Worm (Caenorhabditis elegans): ENCODE measurements around the gene sru-15.

Gene sru-15

DNA sequence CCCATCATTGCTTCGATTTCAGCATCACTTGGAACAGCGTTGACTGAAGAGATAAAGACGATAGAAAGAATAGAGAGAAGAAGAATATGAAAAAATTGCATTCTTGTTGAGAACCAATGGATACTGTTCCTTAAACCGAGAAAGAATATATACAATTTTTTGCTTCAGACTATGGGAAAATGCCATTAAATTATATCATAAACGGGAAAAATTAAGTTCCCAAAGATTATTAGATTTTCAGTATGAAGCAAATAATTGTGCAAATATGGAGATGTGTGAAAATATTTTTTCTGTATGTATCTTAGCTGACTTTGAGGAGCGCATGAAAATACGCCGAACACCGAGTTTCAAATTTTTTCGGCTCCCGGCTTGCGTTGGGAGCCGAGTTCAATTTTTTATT, 11.5 kb downstream of the sru-15 start, which contains the start of gene T02D1.9:
T02D1.9 (minus strand) TSS at position 101 of the 400 bp plus-strand sequence.
- TF ChIP-seq nhr-12 (tag; optimal IDR thresholded peaks at IDR 0.05), result no peak
- no peak for TF ChIP-seq egl-13 (tag; optimal IDR thresholded peaks at IDR 0.05)
- TF ChIP-seq alr-1 (tag; optimal IDR thresholded peaks at IDR 0.05; ENCODE audit: borderline replicate concordance), result no peak
- no peak for TF ChIP-seq pqm-1 (tag; optimal IDR thresholded peaks at IDR 0.05)
- TF ChIP-seq grh-1 (GFP tag; IDR thresholded peaks at IDR 0.05), result no peak
- TF ChIP-seq C04F5.9 (tag; optimal IDR thresholded peaks at IDR 0.05), result no peak
- TF ChIP-seq lin-15B (tag; optimal IDR thresholded peaks at IDR 0.05), result no peak
- TF ChIP-seq ceh-82 (tag; optimal IDR thresholded peaks at IDR 0.05), result no peak
- no peak for TF ChIP-seq nhr-85 (tag)
- no peak for TF ChIP-seq ceh-88 (GFP tag; IDR thresholded peaks at IDR 0.05)
- no peak for TF ChIP-seq swsn-7 (tag; optimal IDR thresholded peaks at IDR 0.05)
- TF ChIP-seq C34B4.2 (tag; optimal IDR thresholded peaks at IDR 0.05), result no peak
- no peak for TF ChIP-seq tbx-2 (tag; optimal IDR thresholded peaks at IDR 0.05)
- no peak for TF ChIP-seq ces-1 (GFP tag; optimal IDR thresholded peaks at IDR 0.05)
- no peak for TF ChIP-seq hlh-17 (GFP tag; optimal IDR thresholded peaks at IDR 0.05; ENCODE audit: borderline replicate concordance)
- TF ChIP-seq mdl-1 (tag; optimal IDR thresholded peaks at IDR 0.05), result no peak

DNA sequence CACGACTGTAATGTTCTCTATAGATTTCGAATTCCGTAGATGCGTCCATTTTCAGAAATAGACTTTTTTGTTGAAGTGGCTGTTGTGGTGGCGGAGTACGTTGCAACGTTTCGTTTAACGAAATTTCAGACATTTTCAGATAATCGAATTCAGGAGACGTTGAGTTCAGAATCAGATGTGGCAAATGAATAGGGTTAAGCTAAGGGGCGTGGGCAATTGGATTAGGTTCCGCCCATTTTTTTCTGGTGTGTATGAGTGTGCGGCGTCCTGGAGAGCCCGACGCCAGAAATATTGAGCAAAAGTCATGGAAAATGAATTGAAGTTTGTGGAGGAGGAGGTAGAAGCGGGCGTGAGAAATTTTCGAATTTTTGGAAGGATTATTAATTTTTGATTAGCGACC, 17.3 kb downstream of the sru-15 start:
- TF ChIP-seq vab-15 (tag; optimal IDR thresholded peaks at IDR 0.05) (no peak), irx-1 (tag; optimal IDR thresholded peaks at IDR 0.05) (no peak), xbp-1 (tag; optimal IDR thresholded peaks at IDR 0.05) (no peak), jun-1 (tag; optimal IDR thresholded peaks at IDR 0.05) (no peak), lir-3 (tag; optimal IDR thresholded peaks at IDR 0.05; ENCODE audit: poor library complexity) (no peak), snpc-4 (tag; optimal IDR thresholded peaks at IDR 0.05) (no peak)

DNA sequence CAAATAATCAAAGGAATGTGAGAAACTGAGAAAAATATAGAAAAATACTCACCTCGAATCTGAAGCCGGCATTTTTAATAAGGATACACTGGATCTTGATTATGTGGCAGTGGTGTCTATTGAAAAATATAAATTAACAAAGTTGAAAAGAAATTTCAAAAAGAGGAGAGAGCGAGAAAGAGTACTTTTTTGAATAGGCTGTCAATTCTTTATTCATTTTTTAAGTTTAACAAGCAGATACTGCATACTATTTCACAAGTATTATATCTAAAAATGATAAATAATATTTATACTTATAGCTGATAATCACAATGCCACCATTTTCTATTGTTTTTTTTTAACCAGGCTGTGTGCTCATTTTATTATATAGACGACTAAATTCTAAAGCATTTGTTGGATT, 21.7 kb downstream of the sru-15 start, which contains the start of gene npr-26:
npr-26 (minus strand) TSS at position 101 of the 400 bp plus-strand sequence.
- TF ChIP-seq nhr-237 (tag; optimal IDR thresholded peaks at IDR 0.05) (no peak), mep-1 (tag; optimal IDR thresholded peaks at IDR 0.05) (no peak), efl-3 (GFP tag; optimal IDR thresholded peaks at IDR 0.05) (no peak), ceh-88 (GFP tag; IDR thresholded peaks at IDR 0.05) (no peak), mdl-1 (tag; optimal IDR thresholded peaks at IDR 0.05) (no peak), elt-3 (tag; optimal IDR thresholded peaks at IDR 0.05) (no peak), sup-37 (GFP tag; optimal IDR thresholded peaks at IDR 0.05) (no peak), hlh-17 (GFP tag; optimal IDR thresholded peaks at IDR 0.05; ENCODE audit: borderline replicate concordance) (no peak), pqm-1 (tag; optimal IDR thresholded peaks at IDR 0.05) (no peak), nhr-84 (tag; optimal IDR thresholded peaks at IDR 0.05) (no peak), lin-35 (GFP tag; optimal IDR thresholded peaks at IDR 0.05) (no peak)

DNA sequence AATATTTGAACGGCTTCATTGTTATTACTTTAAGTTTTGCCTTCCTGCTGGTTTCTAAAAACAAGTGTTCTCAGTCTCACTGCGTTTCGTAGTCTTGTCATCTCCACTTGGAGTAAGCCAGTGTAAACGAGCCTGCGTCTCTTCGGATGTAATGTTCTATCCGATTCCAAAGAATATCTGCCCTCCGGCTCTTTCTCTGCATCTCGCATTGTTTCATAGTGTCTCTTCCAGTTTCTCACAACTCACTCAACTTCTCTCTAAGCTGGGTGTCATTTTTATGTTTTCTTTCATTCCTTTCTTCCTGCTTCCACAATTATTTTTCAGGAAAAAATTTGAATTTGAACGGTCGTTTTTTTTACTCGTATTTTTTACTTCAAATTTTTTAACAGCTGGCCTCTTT, 31.0 kb downstream of the sru-15 start:
- TF ChIP-seq ceh-90 (tag; optimal IDR thresholded peaks at IDR 0.05) (no peak), nhr-71 (tag; optimal IDR thresholded peaks at IDR 0.05) (peak; percentile 37), snu-23 (GFP tag; optimal IDR thresholded peaks at IDR 0.05) (peak; percentile 27), lin-13 (GFP tag; optimal IDR thresholded peaks at IDR 0.05) (no peak), unc-30 (tag; optimal IDR thresholded peaks at IDR 0.05) (no peak), sox-4 (tag; optimal IDR thresholded peaks at IDR 0.05) (no peak), snpc-4 (tag; optimal IDR thresholded peaks at IDR 0.05) (no peak), unc-98 (GFP tag; IDR thresholded peaks at IDR 0.05) (no peak), pax-3 (tag; optimal IDR thresholded peaks at IDR 0.05) (no peak), lin-35 (GFP tag; optimal IDR thresholded peaks at IDR 0.05) (peak in 1 of 2 experiments; percentile 27), elt-2 (tag; optimal IDR thresholded peaks at IDR 0.05) (no peak), zip-4 (GFP tag; optimal IDR thresholded peaks at IDR 0.05) (no peak), xbp-1 (tag; optimal IDR thresholded peaks at IDR 0.05) (no peak), vab-15 (tag; optimal IDR thresholded peaks at IDR 0.05) (no peak), ztf-4 (tag; optimal IDR thresholded peaks at IDR 0.05) (no peak), C34B4.2 (tag; optimal IDR thresholded peaks at IDR 0.05) (no peak), tlp-1 (tag; optimal IDR thresholded peaks at IDR 0.05) (no peak), dsc-1 (tag; optimal IDR thresholded peaks at IDR 0.05) (no peak), F16B12.6 (tag; optimal IDR thresholded peaks at IDR 0.05) (no peak), grh-1 (GFP tag; IDR thresholded peaks at IDR 0.05) (no peak), nhr-47 (tag; optimal IDR thresholded peaks at IDR 0.05) (peak; percentile 6), unc-62 (GFP tag; optimal IDR thresholded peaks at IDR 0.05) (no peak), nhr-20 (tag; optimal IDR thresholded peaks at IDR 0.05) (no peak), lin-14 (GFP tag; optimal IDR thresholded peaks at IDR 0.05) (peak; percentile 85), nhr-76 (tag; optimal IDR thresholded peaks at IDR 0.05) (no peak)
